Worm (Caenorhabditis elegans) whole organism, late embryonic: ENCODE data around the gene dyf-17.

Experiments
- ceh-2 ChIP-seq: sonication (generic microtip); optimal IDR thresholded peaks from 2 replicates; lab custom pipeline; 2016; ENCODE audit warnings: missing genotype, missing genetic modification characterization, missing compliant biosample characterization
- ceh-22 ChIP-seq: sonication (generic microtip); optimal IDR thresholded peaks from 2 replicates; lab custom pipeline; 2017; ENCODE audit warnings: missing biosample characterization, missing genetic modification characterization
- pag-3 ChIP-seq: sonication (generic microtip); optimal IDR thresholded peaks from 2 replicates; lab custom pipeline; 2016; ENCODE audit warnings: missing compliant biosample characterization, missing genetic modification characterization, borderline replicate concordance
- sox-4 ChIP-seq: sonication (generic microtip); optimal IDR thresholded peaks from 2 replicates; lab custom pipeline; 2017; ENCODE audit warnings: mild to moderate bottlenecking, missing genetic modification characterization, inconsistent platforms, missing compliant biosample characterization

ce11 chrV:19133507-19133906 is 6.2 kb downstream of the dyf-17 start, which contains the start of gene Y39B6A.10:
- TF ChIP-seq ceh-2: no peak
- TF ChIP-seq sox-4 (tag; lab: Kevin White, UChicago): no peak
- no peak for TF ChIP-seq pag-3 (tag; lab: Kevin White, UChicago)
- no peak for TF ChIP-seq ceh-22 (tag; lab: Kevin White, UChicago)
